Fruit fly (Drosophila melanogaster) whole organism, prepupa: Measurements from ENCODE around the gene Snmp2.

Source experiments
- Blimp-1 ChIP-seq: fragments of 200-800 bp; sonication (Bioruptor generic); optimal IDR thresholded peaks from 3 replicates; lab custom pipeline; 2017; ENCODE audit warnings: missing biosample characterization, missing genetic modification characterization, mild to moderate bottlenecking, moderate library complexity, missing genetic modification reagents
- CG10631 ChIP-seq: fragments of 200-800 bp; sonication (Bioruptor generic); optimal IDR thresholded peaks from 2 replicates; lab custom pipeline; 2016; ENCODE audit warnings: missing biosample characterization, missing genetic modification characterization
- CG11294 ChIP-seq: fragments of 200-800 bp; sonication (Bioruptor generic); IDR thresholded peaks from 2 replicates; pipeline ENCODE4 v1.3.6; 2022; ENCODE audit warnings: missing biosample characterization, missing genetic modification characterization
- CG11762 ChIP-seq: fragments of 200-800 bp; sonication (Bioruptor generic); optimal IDR thresholded peaks from 3 replicates; lab custom pipeline; 2016; ENCODE audit warnings: missing biosample characterization, missing genetic modification characterization; ENCODE audit not compliant: insufficient read depth
- CG15336 ChIP-seq: fragments of 200-800 bp; sonication (Bioruptor generic); IDR thresholded peaks from 2 replicates; pipeline ENCODE4 v1.3.6; 2022; ENCODE audit warnings: missing biosample characterization, missing genetic modification characterization
- CG1621 ChIP-seq: fragments of 200-800 bp; sonication (Bioruptor generic); optimal IDR thresholded peaks from 3 replicates; lab custom pipeline; 2018; ENCODE audit warnings: missing biosample characterization, mild to moderate bottlenecking, missing genetic modification characterization
- CG31627 ChIP-seq: fragments of 200-800 bp; sonication (Bioruptor generic); optimal IDR thresholded peaks from 3 replicates; lab custom pipeline; 2016; ENCODE audit warnings: missing biosample characterization, missing genetic modification characterization
- CG32006 ChIP-seq: fragments of 200-800 bp; sonication (Bioruptor generic); optimal IDR thresholded peaks from 3 replicates; lab custom pipeline; 2017; ENCODE audit warnings: missing biosample characterization, mild to moderate bottlenecking, missing genetic modification characterization
- CG34406 ChIP-seq: fragments of 200-800 bp; sonication (Bioruptor generic); optimal IDR thresholded peaks from 3 replicates; lab custom pipeline; 2016; ENCODE audit warnings: missing biosample characterization, missing genetic modification characterization
- CG6276 ChIP-seq: fragments of 200-800 bp; sonication (Bioruptor generic); optimal IDR thresholded peaks from 2 replicates; lab custom pipeline; 2017; ENCODE audit warnings: missing biosample characterization, mild to moderate bottlenecking, missing genetic modification characterization
- CG6792 ChIP-seq: fragments of 200-800 bp; sonication (Bioruptor generic); optimal IDR thresholded peaks from 3 replicates; lab custom pipeline; 2016; ENCODE audit warnings: missing biosample characterization, missing genetic modification characterization
- CG6808 ChIP-seq: fragments of 200-800 bp; sonication (Bioruptor generic); optimal IDR thresholded peaks from 3 replicates; lab custom pipeline; 2017; ENCODE audit warnings: missing biosample characterization, missing genetic modification characterization, mild to moderate bottlenecking, moderate library complexity, missing genetic modification reagents
- CG6854 ChIP-seq: fragments of 200-800 bp; sonication (Bioruptor generic); optimal IDR thresholded peaks from 2 replicates; lab custom pipeline; 2017; ENCODE audit warnings: missing biosample characterization, mild to moderate bottlenecking, missing genetic modification characterization
- CG7368 ChIP-seq: fragments of 200-800 bp; sonication (Bioruptor generic); optimal IDR thresholded peaks from 3 replicates; lab custom pipeline; 2016; ENCODE audit warnings: missing biosample characterization, missing genetic modification characterization
- CG8632 ChIP-seq: fragments of 200-800 bp; sonication (Bioruptor generic); optimal IDR thresholded peaks from 3 replicates; lab custom pipeline; 2016; ENCODE audit warnings: missing biosample characterization, missing genetic modification characterization
- CG9139 ChIP-seq: fragments of 200-800 bp; sonication (Bioruptor generic); optimal IDR thresholded peaks from 3 replicates; lab custom pipeline; 2017; ENCODE audit warnings: missing biosample characterization, mild to moderate bottlenecking, missing genetic modification characterization
- Eip78C ChIP-seq: fragments of 200-800 bp; sonication (Bioruptor generic); peaks from one replicate; lab custom pipeline; 2016; ENCODE audit warnings: missing biosample characterization, missing genetic modification characterization
- Eip93F ChIP-seq: fragments of 200-800 bp; sonication (Bioruptor generic); optimal IDR thresholded peaks from 2 replicates; lab custom pipeline; 2016; ENCODE audit warnings: missing biosample characterization, mild to moderate bottlenecking, missing genetic modification characterization
- Ets96B ChIP-seq: fragments of 200-800 bp; optimal IDR thresholded peaks from 2 replicates; lab custom pipeline; 2019; ENCODE audit warnings: missing biosample characterization, mild to moderate bottlenecking, missing genetic modification characterization, moderate library complexity
- Hr38 ChIP-seq: sonication (Bioruptor generic); optimal IDR thresholded peaks from 2 replicates; lab custom pipeline; 2016; ENCODE audit warnings: missing biosample characterization, missing genetic modification characterization
- Hr39 ChIP-seq: fragments of 200-800 bp; sonication (Bioruptor generic); optimal IDR thresholded peaks from 2 replicates; lab custom pipeline; 2016; ENCODE audit warnings: missing biosample characterization, missing genetic modification characterization
- Hr4 ChIP-seq: fragments of 200-800 bp; sonication (Bioruptor generic); optimal IDR thresholded peaks from 3 replicates; lab custom pipeline; 2016; ENCODE audit warnings: missing biosample characterization, missing genetic modification characterization
- OdsH ChIP-seq: fragments of 200-800 bp; sonication (Bioruptor generic); optimal IDR thresholded peaks from 3 replicates; lab custom pipeline; 2016; ENCODE audit warnings: missing biosample characterization, missing genetic modification characterization
- Smox ChIP-seq: fragments of 200-800 bp; sonication (Bioruptor generic); optimal IDR thresholded peaks from 3 replicates; lab custom pipeline; 2016; ENCODE audit warnings: missing biosample characterization, missing genetic modification characterization
- Sox102F ChIP-seq: fragments of 200-800 bp; sonication (Bioruptor generic); optimal IDR thresholded peaks from 2 replicates; lab custom pipeline; 2016; ENCODE audit warnings: missing biosample characterization, mild to moderate bottlenecking, missing genetic modification characterization
- dac ChIP-seq: fragments of 200-800 bp; sonication (Bioruptor generic); optimal IDR thresholded peaks from 2 replicates; lab custom pipeline; 2017; ENCODE audit warnings: missing biosample characterization, mild to moderate bottlenecking, missing genetic modification characterization
- esn ChIP-seq: fragments of 200-800 bp; sonication (Bioruptor generic); optimal IDR thresholded peaks from 2 replicates; lab custom pipeline; 2016; ENCODE audit warnings: missing biosample characterization, mild to moderate bottlenecking, missing genetic modification characterization, moderate library complexity
- fd59A ChIP-seq: fragments of 200-800 bp; sonication (Bioruptor generic); optimal IDR thresholded peaks from 2 replicates; lab custom pipeline; 2017; ENCODE audit warnings: missing biosample characterization, mild to moderate bottlenecking, missing genetic modification characterization, missing genetic modification reagents
- fd85E ChIP-seq: fragments of 200-800 bp; sonication (Bioruptor generic); optimal IDR thresholded peaks from 3 replicates; lab custom pipeline; 2016; ENCODE audit warnings: missing biosample characterization, missing genetic modification characterization
- fkh ChIP-seq: fragments of 200-800 bp; sonication (Bioruptor generic); optimal IDR thresholded peaks from 3 replicates; lab custom pipeline; 2017; ENCODE audit warnings: missing biosample characterization, mild to moderate bottlenecking, missing genetic modification characterization, moderate library complexity
- lz ChIP-seq: fragments of 200-800 bp; sonication (Bioruptor generic); optimal IDR thresholded peaks from 3 replicates; lab custom pipeline; 2016; ENCODE audit warnings: missing biosample characterization, missing genetic modification characterization
- pdm3 ChIP-seq: fragments of 200-800 bp; sonication (Bioruptor generic); optimal IDR thresholded peaks from 3 replicates; lab custom pipeline; 2016; ENCODE audit warnings: missing biosample characterization, missing genetic modification characterization
- salr ChIP-seq, 2 experiments: fragments of 200-800 bp; sonication (Bioruptor generic); optimal IDR thresholded peaks; 3 replicates each; lab custom pipeline; 2016 to 2018; ENCODE audit warnings: missing biosample characterization in 2 of 2, missing genetic modification characterization in 2 of 2, mild to moderate bottlenecking in 1 of 2
- spab ChIP-seq: fragments of 200-800 bp; sonication (Bioruptor generic); optimal IDR thresholded peaks from 2 replicates; lab custom pipeline; 2017; ENCODE audit warnings: missing biosample characterization, mild to moderate bottlenecking, missing genetic modification characterization, missing genetic modification reagents
- ss ChIP-seq, 2 experiments: fragments of 200-800 bp; sonication (Bioruptor generic); optimal IDR thresholded peaks; 2 replicates in 1 of 2; 3 replicates in 1 of 2; lab custom pipeline; 2017 to 2018; ENCODE audit warnings: mild to moderate bottlenecking in 2 of 2, missing biosample characterization in 2 of 2, missing genetic modification characterization in 2 of 2, moderate library complexity in 1 of 2
- svp ChIP-seq: fragments of 200-800 bp; sonication (Bioruptor generic); peaks from one replicate; lab custom pipeline; 2016; ENCODE audit warnings: missing biosample characterization, missing genetic modification characterization
- topi ChIP-seq: fragments of 200-800 bp; sonication (Bioruptor generic); optimal IDR thresholded peaks from 3 replicates; lab custom pipeline; 2016; ENCODE audit warnings: missing biosample characterization, missing genetic modification characterization
- vri ChIP-seq: fragments of 200-800 bp; sonication (Bioruptor generic); optimal IDR thresholded peaks from 3 replicates; lab custom pipeline; 2016; ENCODE audit warnings: missing biosample characterization, mild to moderate bottlenecking, missing genetic modification characterization

The Snmp2 gene

DNA sequence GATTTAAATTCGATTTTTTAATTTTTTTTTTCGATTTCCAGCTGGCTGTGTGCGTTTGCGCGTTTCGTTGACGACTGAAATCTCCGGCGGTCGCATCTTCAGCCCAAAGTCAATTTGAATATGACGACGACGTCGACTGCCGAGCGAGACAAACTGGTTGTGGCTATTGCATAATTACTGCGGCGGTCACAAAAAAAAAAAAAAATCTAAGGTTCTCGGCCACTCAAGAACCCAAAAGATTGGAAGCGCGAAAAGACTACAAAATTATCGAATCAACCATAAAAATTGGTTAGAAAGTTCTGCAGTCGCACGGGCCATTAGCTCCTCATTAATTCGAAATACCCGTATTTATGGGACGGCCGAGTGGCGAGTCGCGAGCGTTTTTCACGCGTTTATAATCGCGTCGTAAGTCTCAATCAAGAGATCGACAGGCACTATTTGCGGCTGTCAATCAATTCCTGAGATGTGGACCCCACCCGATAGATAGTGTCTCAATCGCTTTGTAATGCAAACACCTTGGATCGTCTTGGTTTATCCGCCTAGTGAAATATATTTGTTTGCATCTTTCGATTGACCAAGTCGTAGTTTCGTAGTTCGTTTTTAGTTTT, 10.6 kb downstream of the Snmp2 start, which contains the start of gene CG8492:
Gene CG8492 (minus strand): TSS at position 51 of the 608 bp plus-strand sequence.
- TF ChIP-seq CG6792 (GFP tag; lab: Kevin White, UChicago) = no peak
- TF ChIP-seq CG34406 (GFP tag; lab: Kevin White, UChicago) = no peak
- no peak for TF ChIP-seq Ets96B (tag; lab: Kevin White, UChicago)
- no peak for TF ChIP-seq Hr39 (GFP tag; lab: Kevin White, UChicago)

dm6 chr3L:7726690-7727089, 16.2 kb downstream of the Snmp2 start:
- TF ChIP-seq CG8632 (no peak), CG11762 (GFP tag; lab: Kevin White, UChicago) (no peak), topi (GFP tag; lab: Kevin White, UChicago) (no peak), ss (GFP tag; optimal IDR thresholded peaks at IDR 0.05; lab: Kevin White, UChicago) (no peak), CG6808 (GFP tag; lab: Kevin White, UChicago) (no peak), Hr38 (GFP tag; lab: Kevin White, UChicago) (no peak), fkh (no peak), Hr4 (GFP tag; lab: Kevin White, UChicago) (no peak), CG34406 (GFP tag; lab: Kevin White, UChicago) (no peak), lz (no peak), spab (GFP tag; lab: Kevin White, UChicago) (no peak)
- TF ChIP-seq, all 60 proteins: peak for 0

- no peak for TF ChIP-seq fkh
- TF ChIP-seq esn (GFP tag; lab: Kevin White, UChicago) = peak; percentile 13
- TF ChIP-seq svp = no peak
- TF ChIP-seq CG1621 (tag; lab: Kevin White, UChicago) = peak; percentile 4
- TF ChIP-seq, all 60 proteins: peak for 2
Observed at dm6 chr3L:7726285-7726684, 16.6 kb downstream of the Snmp2 start, which contains the start of gene CG7457. TSS of gene CG7457 (minus strand) at chr3L:7726473.

DNA sequence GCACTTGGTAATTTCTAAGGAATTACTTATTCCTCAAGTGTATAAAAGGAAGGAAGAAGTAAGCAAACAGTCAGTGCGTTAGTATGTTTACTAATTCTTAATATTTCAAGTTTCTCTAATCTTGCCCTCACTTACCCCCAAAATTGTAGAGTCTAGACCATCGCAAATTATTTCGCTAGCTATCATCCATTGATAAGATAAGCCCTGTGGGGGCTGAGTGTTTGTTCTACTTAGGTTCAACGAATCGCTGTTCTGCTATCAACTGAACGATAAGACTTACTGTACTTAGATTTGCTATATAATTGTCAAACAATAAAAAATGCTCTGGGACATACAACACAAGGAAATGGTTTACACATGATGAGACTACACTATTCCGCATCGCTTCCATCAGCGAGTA, 21.3 kb downstream of the Snmp2 start:
- TF ChIP-seq Eip93F (peak; percentile 72), fd85E (GFP tag; lab: Kevin White, UChicago) (no peak)

- no peak for TF ChIP-seq CG34406 (GFP tag; lab: Kevin White, UChicago)
- peak; percentile 10 for TF ChIP-seq CG6276
- no peak for TF ChIP-seq Smox
- no peak for TF ChIP-seq CG6854 (GFP tag; lab: Kevin White, UChicago)
- TF ChIP-seq CG9139 (GFP tag; lab: Kevin White, UChicago) = peak; percentile 38
- TF ChIP-seq CG15336 (GFP tag; lab: Robert Waterston, UW) = 0 out of 2 replicates have a peak, but pooled peaks have one; percentile 5
- TF ChIP-seq ss (GFP tag; optimal IDR thresholded peaks at IDR 0.05; lab: Kevin White, UChicago) = peak; percentile 3 to 60
- no peak for TF ChIP-seq CG11294 (GFP tag; lab: Robert Waterston, UW)
Observed at dm6 chr3L:7719418-7719789, 23.4 kb downstream of the Snmp2 start.

dm6 chr3L:7718561-7719417, 24.1 kb downstream of the Snmp2 start, which contains the start of gene Mcad:
TSS of gene Mcad (plus strand) at chr3L:7719350.
- TF ChIP-seq CG7368 (GFP tag; lab: Kevin White, UChicago) = peak; percentile 94
- TF ChIP-seq fd59A (GFP tag; lab: Kevin White, UChicago) = peak; percentile 94
- peak; percentile 98 for TF ChIP-seq OdsH (GFP tag; lab: Kevin White, UChicago)
- TF ChIP-seq pdm3 (GFP tag; lab: Kevin White, UChicago) = peak; percentile 96
- peak; percentile 92 to 97 for TF ChIP-seq salr (GFP tag; optimal IDR thresholded peaks at IDR 0.05; lab: Kevin White, UChicago)
- TF ChIP-seq Eip78C (GFP tag; lab: Kevin White, UChicago) = peak; percentile 100
- peak; percentile 99 for TF ChIP-seq CG32006 (GFP tag; lab: Kevin White, UChicago)
- peak; percentile 98 for TF ChIP-seq CG34406 (GFP tag; lab: Kevin White, UChicago)
- TF ChIP-seq Blimp-1 (GFP tag; lab: Kevin White, UChicago) = peak; percentile 89
- TF ChIP-seq Sox102F (GFP tag; lab: Kevin White, UChicago) = peak; percentile 97
- peak; percentile 96 for TF ChIP-seq CG6276
- peak; percentile 95 for TF ChIP-seq topi (GFP tag; lab: Kevin White, UChicago)
- TF ChIP-seq dac (GFP tag; lab: Kevin White, UChicago) = peak; percentile 95
- TF ChIP-seq CG10631 (GFP tag; lab: Kevin White, UChicago) = peak; percentile 96
- TF ChIP-seq CG11762 (GFP tag; lab: Kevin White, UChicago) = peak; percentile 93
- peak; percentile 91 for TF ChIP-seq CG31627 (GFP tag; lab: Kevin White, UChicago)
- peak; percentile 98 for TF ChIP-seq esn (GFP tag; lab: Kevin White, UChicago)
- peak; percentile 96 for TF ChIP-seq Eip93F
- TF ChIP-seq vri (GFP tag; lab: Kevin White, UChicago) = peak; percentile 94
- no peak for TF ChIP-seq Hr38 (GFP tag; lab: Kevin White, UChicago)
